Fruit fly (Drosophila melanogaster): ENCODE data around the gene Cyp4ae1.
A peak's percentile ranks its signal among the peaks of the same experiment; 100 is the strongest.

The Cyp4ae1 gene

DNA sequence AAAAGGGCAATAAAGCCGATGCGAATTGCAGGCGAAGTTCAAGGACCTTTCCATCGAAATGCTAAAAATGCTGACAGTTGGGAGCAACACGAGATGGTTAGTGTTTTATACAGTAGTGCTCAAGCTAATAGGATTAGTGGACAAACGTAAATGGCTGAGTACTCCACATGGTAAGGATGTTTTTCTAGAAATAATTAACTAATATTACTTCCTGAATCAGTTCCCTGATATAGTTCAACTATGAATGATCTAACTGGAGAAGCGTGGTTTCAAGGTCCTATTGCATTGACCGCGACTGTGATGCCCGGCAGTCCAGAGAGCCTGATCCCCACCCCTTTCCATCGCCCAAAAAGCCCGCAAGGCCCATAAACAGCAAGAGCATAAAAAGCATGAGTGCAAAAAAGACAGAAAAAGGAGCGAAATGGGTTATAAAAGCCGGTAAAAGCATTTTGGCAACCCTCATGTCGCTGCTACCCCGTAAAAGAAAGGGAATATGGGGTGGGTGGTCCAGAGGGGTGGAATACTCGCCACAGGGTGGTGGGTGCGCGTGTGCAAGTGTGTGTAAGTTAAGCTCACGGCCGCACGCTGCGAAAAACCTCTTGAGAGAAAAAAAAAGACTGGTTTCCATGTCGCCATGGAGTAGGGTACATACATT is 44.5 kb upstream of the Cyp4ae1 start (continued):
- TF ChIP-seq chinmo (GFP tag; IDR thresholded peaks at IDR 0.05; ENCODE audit: partially characterized antibody) = no peak
- TF ChIP-seq CG7556 (GFP tag; optimal IDR thresholded peaks at IDR 0.05) = peak; percentile 62
- peak; percentile 63 for TF ChIP-seq CG1024 (GFP tag; IDR thresholded peaks at IDR 0.05)
- TF ChIP-seq Sry-β (GFP tag; optimal IDR thresholded peaks at IDR 0.05) = no peak
- TF ChIP-seq lov (optimal IDR thresholded peaks at IDR 0.05) = no peak
- no peak for TF ChIP-seq lov (GFP tag; IDR thresholded peaks at IDR 0.05)
- peak; percentile 28 for TF ChIP-seq CG3407 (GFP tag; optimal IDR thresholded peaks at IDR 0.05)
- TF ChIP-seq CG18476 (GFP tag; optimal IDR thresholded peaks at IDR 0.05) = peak; percentile 55
- no peak for TF ChIP-seq CG17912 (GFP tag; optimal IDR thresholded peaks at IDR 0.05)
- TF ChIP-seq CG17361 (GFP tag; IDR thresholded peaks at IDR 0.05) = peak; percentile 62
- TF ChIP-seq CG3065 (GFP tag; optimal IDR thresholded peaks at IDR 0.05) = no peak
- peak; percentile 25 for TF ChIP-seq CG17186 (GFP tag; optimal IDR thresholded peaks at IDR 0.05)
- no peak for TF ChIP-seq CG13894 (tag; optimal IDR thresholded peaks at IDR 0.05)
- TF ChIP-seq CG7745 (tag; optimal IDR thresholded peaks at IDR 0.05) = no peak
- TF ChIP-seq pnt (GFP tag; optimal IDR thresholded peaks at IDR 0.05) = peak; percentile 53
- TF ChIP-seq gsb-n (tag; optimal IDR thresholded peaks at IDR 0.05) = peak; percentile 41
- TF ChIP-seq unpg (GFP tag; optimal IDR thresholded peaks at IDR 0.05) = peak; percentile 71
- TF ChIP-seq CG14050 (GFP tag; IDR thresholded peaks at IDR 0.05) = peak; percentile 43; the same call in 1 of the 3 replicates
- peak; percentile 22; the same call in 1 of the 2 replicates for TF ChIP-seq Taf1 (GFP tag; IDR thresholded peaks at IDR 0.05)
- peak; percentile 28 for TF ChIP-seq CG18764 (GFP tag; optimal IDR thresholded peaks at IDR 0.05)
- peak; percentile 26 for TF ChIP-seq BtbVII (GFP tag; optimal IDR thresholded peaks at IDR 0.05)
- no peak for TF ChIP-seq gfzf (GFP tag; optimal IDR thresholded peaks at IDR 0.05)
- no peak for TF ChIP-seq pzg (GFP tag; optimal IDR thresholded peaks at IDR 0.05)
- TF ChIP-seq CG14965 (GFP tag; optimal IDR thresholded peaks at IDR 0.05; ENCODE audit: borderline replicate concordance) = no peak
- TF ChIP-seq bab2 (GFP tag; optimal IDR thresholded peaks at IDR 0.05) = peak; percentile 61
- no peak for TF ChIP-seq amos (GFP tag; IDR thresholded peaks at IDR 0.05; ENCODE audit: partially characterized antibody)
- peak; percentile 34 for TF ChIP-seq CG13296 (GFP tag; optimal IDR thresholded peaks at IDR 0.05)
- no peak for TF ChIP-seq mld (GFP tag; IDR thresholded peaks at IDR 0.05; ENCODE audit: partially characterized antibody)
- peak; percentile 60 for TF ChIP-seq CG8359 (GFP tag; optimal IDR thresholded peaks at IDR 0.05; ENCODE audit: borderline replicate concordance)
- peak; percentile 68 for TF ChIP-seq CoRest (tag; optimal IDR thresholded peaks at IDR 0.05)
- peak; percentile 67 for TF ChIP-seq CG14710 (tag; optimal IDR thresholded peaks at IDR 0.05)
- TF ChIP-seq Antp (GFP tag; optimal IDR thresholded peaks at IDR 0.05) = peak; percentile 50
- TF ChIP-seq abd-A (tag; optimal IDR thresholded peaks at IDR 0.05) = peak; percentile 70
- no peak for TF ChIP-seq inv (GFP tag; IDR thresholded peaks at IDR 0.05; ENCODE audit: partially characterized antibody)
- no peak; the same call in 1 of the 2 replicates for TF ChIP-seq CG10321 (GFP tag; IDR thresholded peaks at IDR 0.05)
- no peak for TF ChIP-seq hbn (GFP tag; IDR thresholded peaks at IDR 0.05; ENCODE audit: partially characterized antibody)
- TF ChIP-seq dmrt99B (tag; optimal IDR thresholded peaks at IDR 0.05) = peak; percentile 84
- 0 out of 3 replicates have a peak, but pooled peaks have one; percentile 17 for TF ChIP-seq CG6175 (GFP tag; IDR thresholded peaks at IDR 0.05)
- no peak for TF ChIP-seq cad (GFP tag; optimal IDR thresholded peaks at IDR 0.05)
- no peak for TF ChIP-seq br (optimal IDR thresholded peaks at IDR 0.05)
- TF ChIP-seq lola (GFP tag; optimal IDR thresholded peaks at IDR 0.05) = peak in 1 of 3 experiments; percentile 63
- peak; percentile 66 for TF ChIP-seq CG8388 (GFP tag; optimal IDR thresholded peaks at IDR 0.05)
- peak; percentile 49; the same call in 1 of the 3 replicates for TF ChIP-seq CG7357 (GFP tag; IDR thresholded peaks at IDR 0.05)
- peak; percentile 48; the same call in 2 of the 3 replicates for TF ChIP-seq ken (GFP tag; IDR thresholded peaks at IDR 0.05)
- peak; percentile 66 for TF ChIP-seq CG1529 (GFP tag; optimal IDR thresholded peaks at IDR 0.05)
- peak; percentile 58; the same call in 1 of the 3 replicates for TF ChIP-seq CG11456 (GFP tag; IDR thresholded peaks at IDR 0.05)
- TF ChIP-seq sqz (GFP tag; optimal IDR thresholded peaks at IDR 0.05) = no peak
- peak; percentile 60 for TF ChIP-seq CG30431 (GFP tag; optimal IDR thresholded peaks at IDR 0.05)
- TF ChIP-seq Nf-YC (tag; optimal IDR thresholded peaks at IDR 0.05) = no peak
